Worm (Caenorhabditis elegans): ENCODE results near the gene F43D2.6.

F43D2.6 gene

ce11 chrV:14609643-14610042, 25.3 kb downstream of the F43D2.6 start, which contains the start of gene R11H6.4:
Gene R11H6.4 (plus strand): TSS chrV:14609943.
- TF ChIP-seq T22C8.4 (GFP tag; IDR thresholded peaks at IDR 0.05), result no peak
- no peak for TF ChIP-seq med-1 (GFP tag; optimal IDR thresholded peaks at IDR 0.05; ENCODE audit: insufficient read depth)

ce11 chrV:14603755-14604154, 31.2 kb downstream of the F43D2.6 start:
- TF ChIP-seq ztf-23 (GFP tag; IDR thresholded peaks at IDR 0.05) (no peak), ref-1 (GFP tag; conservative IDR thresholded peaks at IDR 0.05) (no peak), tab-1 (GFP tag; IDR thresholded peaks at IDR 0.05) (no peak), med-1 (GFP tag; optimal IDR thresholded peaks at IDR 0.05; ENCODE audit: insufficient read depth) (no peak), flt-1 (GFP tag; IDR thresholded peaks at IDR 0.05) (no peak), cog-1 (tag; optimal IDR thresholded peaks at IDR 0.05) (no peak), klf-2 (GFP tag; conservative IDR thresholded peaks at IDR 0.05) (no peak), ztf-29 (GFP tag; IDR thresholded peaks at IDR 0.05) (no peak), T22C8.4 (GFP tag; IDR thresholded peaks at IDR 0.05) (no peak)

- TF ChIP-seq tab-1 (GFP tag; IDR thresholded peaks at IDR 0.05), result no peak
- TF ChIP-seq klf-2 (GFP tag; conservative IDR thresholded peaks at IDR 0.05), result no peak
- no peak for TF ChIP-seq ztf-29 (GFP tag; IDR thresholded peaks at IDR 0.05)
- TF ChIP-seq flt-1 (GFP tag; IDR thresholded peaks at IDR 0.05), result no peak
- no peak for TF ChIP-seq cog-1 (tag; optimal IDR thresholded peaks at IDR 0.05)
- TF ChIP-seq ref-1 (GFP tag; conservative IDR thresholded peaks at IDR 0.05), result no peak
- TF ChIP-seq T22C8.4 (GFP tag; IDR thresholded peaks at IDR 0.05), result no peak
- no peak for TF ChIP-seq ztf-23 (GFP tag; IDR thresholded peaks at IDR 0.05)
- no peak for TF ChIP-seq med-1 (GFP tag; optimal IDR thresholded peaks at IDR 0.05; ENCODE audit: insufficient read depth)
Observed at ce11 chrV:14599972-14600371, 35.0 kb downstream of the F43D2.6 start, which contains the start of gene glb-22. Gene glb-22 (plus strand): TSS chrV:14600272.

DNA sequence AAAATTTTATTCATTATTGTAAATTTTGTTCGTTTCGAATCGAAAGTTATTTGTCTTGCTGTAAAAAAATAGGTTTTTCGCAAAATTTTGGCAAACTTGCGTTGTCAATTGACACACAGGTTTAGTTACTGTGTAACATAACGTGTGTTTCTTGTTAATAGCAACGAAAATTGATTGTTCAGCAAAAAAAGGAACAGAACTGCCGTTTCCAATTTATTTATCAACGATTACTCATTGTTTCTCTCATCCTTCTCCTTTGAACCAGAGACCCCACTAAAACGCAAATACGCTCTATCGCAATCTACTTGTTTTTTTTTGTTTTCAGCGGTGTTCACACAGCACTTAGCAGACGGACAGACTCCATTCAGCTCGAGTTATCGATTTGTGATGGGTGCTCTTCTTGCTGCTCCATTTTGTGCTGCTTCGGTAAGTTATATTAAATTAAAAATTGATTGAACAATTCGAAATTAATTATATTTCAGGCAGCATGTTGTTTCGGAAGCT, 37.2 kb downstream of the F43D2.6 start, which contains the start of gene R11H6.2:
Gene R11H6.2 (plus strand): TSS at position 326 of the 504 bp plus-strand sequence.
- no peak for TF ChIP-seq flt-1 (GFP tag; IDR thresholded peaks at IDR 0.05)
- no peak for TF ChIP-seq ref-1 (GFP tag; conservative IDR thresholded peaks at IDR 0.05)
- TF ChIP-seq cog-1 (tag; optimal IDR thresholded peaks at IDR 0.05), result no peak
- no peak for TF ChIP-seq ztf-23 (GFP tag; IDR thresholded peaks at IDR 0.05)
- TF ChIP-seq T22C8.4 (GFP tag; IDR thresholded peaks at IDR 0.05), result no peak
- no peak for TF ChIP-seq med-1 (GFP tag; optimal IDR thresholded peaks at IDR 0.05; ENCODE audit: insufficient read depth)
- TF ChIP-seq klf-2 (GFP tag; conservative IDR thresholded peaks at IDR 0.05), result no peak
- TF ChIP-seq ztf-29 (GFP tag; IDR thresholded peaks at IDR 0.05), result no peak
- TF ChIP-seq tab-1 (GFP tag; IDR thresholded peaks at IDR 0.05), result no peak

- TF ChIP-seq ref-1 (GFP tag; conservative IDR thresholded peaks at IDR 0.05), result no peak
- no peak for TF ChIP-seq klf-2 (GFP tag; conservative IDR thresholded peaks at IDR 0.05)
- no peak for TF ChIP-seq med-1 (GFP tag; optimal IDR thresholded peaks at IDR 0.05; ENCODE audit: insufficient read depth)
- no peak for TF ChIP-seq tab-1 (GFP tag; IDR thresholded peaks at IDR 0.05)
- no peak for TF ChIP-seq T22C8.4 (GFP tag; IDR thresholded peaks at IDR 0.05)
- no peak for TF ChIP-seq flt-1 (GFP tag; IDR thresholded peaks at IDR 0.05)
- TF ChIP-seq ztf-29 (GFP tag; IDR thresholded peaks at IDR 0.05), result no peak
- TF ChIP-seq cog-1 (tag; optimal IDR thresholded peaks at IDR 0.05), result no peak
- TF ChIP-seq ztf-23 (GFP tag; IDR thresholded peaks at IDR 0.05), result no peak
Observed at ce11 chrV:14597005-14597680, 37.8 kb downstream of the F43D2.6 start, which contains the start of gene pes-9. Gene pes-9 (minus strand): TSS chrV:14597034.

ce11 chrV:14595984-14596383, 39.0 kb downstream of the F43D2.6 start:
- TF ChIP-seq T22C8.4 (GFP tag; IDR thresholded peaks at IDR 0.05) (no peak), ztf-29 (GFP tag; IDR thresholded peaks at IDR 0.05) (no peak), cog-1 (tag; optimal IDR thresholded peaks at IDR 0.05) (no peak), klf-2 (GFP tag; conservative IDR thresholded peaks at IDR 0.05) (no peak)

DNA sequence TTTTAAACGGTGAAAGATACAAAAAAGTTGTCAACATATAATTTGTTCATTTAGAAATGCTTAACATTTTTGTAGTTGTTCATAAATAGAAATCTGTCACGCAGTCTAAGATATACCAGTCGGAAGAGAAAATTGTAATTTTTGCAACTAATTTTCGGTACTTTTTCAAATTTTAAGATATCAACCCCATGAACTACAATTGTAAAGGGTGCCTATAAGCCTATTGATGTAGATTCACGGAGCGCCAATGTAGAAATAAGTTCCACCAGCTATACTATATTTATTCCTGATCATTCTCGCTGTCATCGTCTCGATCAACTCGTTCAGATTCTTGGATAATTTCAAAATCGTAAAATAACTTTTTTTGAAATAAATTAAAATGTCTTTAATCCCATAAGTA, 40.0 kb downstream of the F43D2.6 start:
- TF ChIP-seq med-1 (GFP tag; optimal IDR thresholded peaks at IDR 0.05; ENCODE audit: insufficient read depth) (no peak), tab-1 (GFP tag; IDR thresholded peaks at IDR 0.05) (no peak), ztf-23 (GFP tag; IDR thresholded peaks at IDR 0.05) (no peak), T22C8.4 (GFP tag; IDR thresholded peaks at IDR 0.05) (no peak), ref-1 (GFP tag; conservative IDR thresholded peaks at IDR 0.05) (no peak), ztf-29 (GFP tag; IDR thresholded peaks at IDR 0.05) (no peak), cog-1 (tag; optimal IDR thresholded peaks at IDR 0.05) (no peak), klf-2 (GFP tag; conservative IDR thresholded peaks at IDR 0.05) (no peak), flt-1 (GFP tag; IDR thresholded peaks at IDR 0.05) (no peak)

DNA sequence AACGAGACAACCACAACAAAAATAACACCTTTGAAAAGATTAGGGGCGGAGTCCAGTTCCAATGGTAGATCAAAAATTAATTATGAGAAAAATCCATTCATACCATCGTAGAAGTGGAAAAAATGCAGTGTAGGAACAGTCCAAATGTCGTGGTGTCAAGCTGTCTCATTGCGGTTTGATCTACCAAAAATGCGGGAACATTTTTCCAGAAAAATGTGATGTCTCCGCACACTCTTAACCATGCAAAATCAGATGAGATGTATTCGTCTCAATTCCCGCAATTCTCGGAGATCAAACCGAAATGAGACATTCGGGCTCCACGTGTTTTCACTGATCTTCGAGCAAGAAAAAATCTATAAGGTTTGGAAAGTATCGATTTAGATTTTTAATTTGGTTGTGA, 40.9 kb downstream of the F43D2.6 start:
- TF ChIP-seq klf-2 (GFP tag; conservative IDR thresholded peaks at IDR 0.05) (no peak), T22C8.4 (GFP tag; IDR thresholded peaks at IDR 0.05) (no peak), med-1 (GFP tag; optimal IDR thresholded peaks at IDR 0.05; ENCODE audit: insufficient read depth) (no peak), ref-1 (GFP tag; conservative IDR thresholded peaks at IDR 0.05) (no peak), ztf-23 (GFP tag; IDR thresholded peaks at IDR 0.05) (no peak), tab-1 (GFP tag; IDR thresholded peaks at IDR 0.05) (no peak), flt-1 (GFP tag; IDR thresholded peaks at IDR 0.05) (no peak), ztf-29 (GFP tag; IDR thresholded peaks at IDR 0.05) (no peak), cog-1 (tag; optimal IDR thresholded peaks at IDR 0.05) (no peak)

DNA sequence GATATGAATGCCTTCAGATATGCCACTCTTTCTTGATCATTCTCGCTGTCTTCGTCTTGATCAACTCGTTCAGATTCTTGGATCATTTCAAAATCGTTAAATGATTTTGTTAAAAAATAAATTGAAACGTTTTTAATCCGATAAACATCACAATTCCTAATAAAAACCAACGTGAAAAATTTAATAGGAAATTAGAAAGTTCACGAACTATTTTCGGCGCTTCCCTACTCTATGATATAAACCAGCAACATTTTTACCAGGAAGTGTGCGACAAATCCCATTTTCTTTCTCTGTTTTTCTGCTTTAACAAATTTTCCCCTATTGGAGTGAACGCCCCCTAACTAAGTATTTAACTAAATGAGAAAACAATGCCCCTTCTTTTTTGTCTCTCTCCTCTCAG, 49.6 kb downstream of the F43D2.6 start, which contains the start of gene Y40H4A.2:
Gene Y40H4A.2 (minus strand): TSS at position 101 of the 400 bp plus-strand sequence.
- TF ChIP-seq ztf-29 (GFP tag; IDR thresholded peaks at IDR 0.05) (no peak), med-1 (GFP tag; optimal IDR thresholded peaks at IDR 0.05; ENCODE audit: insufficient read depth) (no peak), klf-2 (GFP tag; conservative IDR thresholded peaks at IDR 0.05) (no peak), T22C8.4 (GFP tag; IDR thresholded peaks at IDR 0.05) (no peak), cog-1 (tag; optimal IDR thresholded peaks at IDR 0.05) (no peak), flt-1 (GFP tag; IDR thresholded peaks at IDR 0.05) (no peak), ztf-23 (GFP tag; IDR thresholded peaks at IDR 0.05) (no peak), ref-1 (GFP tag; conservative IDR thresholded peaks at IDR 0.05) (no peak), tab-1 (GFP tag; IDR thresholded peaks at IDR 0.05) (no peak)
